Fruit fly (Drosophila melanogaster) S2 (cell line): ENCODE data around the gene CG9799.

Source experiments
- CG8478 ChIP-seq: fragments of >200 bp; optimal IDR thresholded peaks from 2 replicates; lab custom pipeline; 2018
- CTCF ChIP-seq, 2 experiments: fragments of >200 bp; optimal IDR thresholded peaks; 2 replicates each; lab custom pipeline; 2018

dm6 chr3R:13401722-13402296, 13.3 kb upstream of the CG9799 start, which contains the start of gene GILT1:
- no peak for TF ChIP-seq CTCF (optimal IDR thresholded peaks at IDR 0.05; lab: Kevin White, UChicago)
- TF ChIP-seq CG8478 (lab: Kevin White, UChicago) = no peak
